Worm (Caenorhabditis elegans) whole organism, late embryonic: ENCODE measurements around the gene sre-16.
A peak's percentile ranks its signal among the peaks of the same experiment; 100 is the strongest.

ENCODE experiments used
- C38D4.7 ChIP-seq: fragments of 200-800 bp; sonication (Bioruptor generic); optimal IDR thresholded peaks from 2 replicates; lab custom pipeline; 2018; ENCODE audit warnings: mild to moderate bottlenecking, missing genetic modification characterization, moderate library complexity, missing compliant biosample characterization
- ama-1 ChIP-seq: fragments of 150-350 bp; optimal IDR thresholded peaks from 2 replicates; lab custom pipeline; 2014
- ceh-14 ChIP-seq: sonication (generic microtip); optimal IDR thresholded peaks from 2 replicates; lab custom pipeline; 2016; ENCODE audit warnings: missing genotype, missing genetic modification characterization, missing compliant biosample characterization
- ceh-18 ChIP-seq: sonication (generic microtip); optimal IDR thresholded peaks from 2 replicates; lab custom pipeline; 2016; ENCODE audit warnings: missing genetic modification characterization, missing compliant biosample characterization
- ceh-19 ChIP-seq: fragments of 200-800 bp; sonication (Bioruptor generic); optimal IDR thresholded peaks from 2 replicates; lab custom pipeline; 2018; ENCODE audit warnings: mild to moderate bottlenecking, missing genetic modification characterization, missing compliant biosample characterization
- ceh-22 ChIP-seq: sonication (generic microtip); optimal IDR thresholded peaks from 2 replicates; lab custom pipeline; 2017; ENCODE audit warnings: missing biosample characterization, missing genetic modification characterization
- ceh-24 ChIP-seq: sonication (generic microtip); optimal IDR thresholded peaks from 2 replicates; lab custom pipeline; 2016; ENCODE audit warnings: mild to moderate bottlenecking, missing genetic modification characterization, missing compliant biosample characterization
- ceh-30 ChIP-seq: fragments of 150-350 bp; optimal IDR thresholded peaks from 2 replicates; lab custom pipeline; 2014; ENCODE audit warnings: missing biosample characterization, missing genetic modification characterization
- ceh-6 ChIP-seq: fragments of 200-800 bp; sonication (Bioruptor generic); optimal IDR thresholded peaks from 2 replicates; lab custom pipeline; 2018; ENCODE audit warnings: mild to moderate bottlenecking, missing genetic modification characterization, missing compliant biosample characterization
- ceh-9 ChIP-seq: sonication (generic microtip); optimal IDR thresholded peaks from 2 replicates; lab custom pipeline; 2016; ENCODE audit warnings: mild to moderate bottlenecking, missing genetic modification characterization, inconsistent platforms, missing compliant biosample characterization
- dmd-4 ChIP-seq: sonication (generic microtip); optimal IDR thresholded peaks from 2 replicates; lab custom pipeline; 2016; ENCODE audit warnings: borderline replicate concordance, missing genetic modification characterization, missing compliant biosample characterization
- elt-2 ChIP-seq: sonication (generic microtip); optimal IDR thresholded peaks from 2 replicates; lab custom pipeline; 2016; ENCODE audit warnings: missing genetic modification reagents, missing genetic modification characterization, missing compliant biosample characterization
- elt-4 ChIP-seq: sonication (generic microtip); optimal IDR thresholded peaks from 2 replicates; lab custom pipeline; 2016; ENCODE audit warnings: missing genetic modification characterization, missing compliant biosample characterization
- eyg-1 ChIP-seq: sonication (generic microtip); optimal IDR thresholded peaks from 2 replicates; lab custom pipeline; 2016; ENCODE audit warnings: missing genotype, missing genetic modification characterization, missing compliant biosample characterization
- fax-1 ChIP-seq: sonication (generic microtip); optimal IDR thresholded peaks from 2 replicates; lab custom pipeline; 2016; ENCODE audit warnings: missing genotype, missing genetic modification characterization, missing compliant biosample characterization
- fkh-6 ChIP-seq: sonication (generic microtip); optimal IDR thresholded peaks from 2 replicates; lab custom pipeline; 2016; ENCODE audit warnings: missing genetic modification characterization, missing compliant biosample characterization
- hlh-15 ChIP-seq: sonication (generic microtip); optimal IDR thresholded peaks from 2 replicates; lab custom pipeline; 2016; ENCODE audit warnings: missing genetic modification characterization, missing compliant biosample characterization
- hlh-30 ChIP-seq: sonication (generic microtip); optimal IDR thresholded peaks from 2 replicates; lab custom pipeline; 2017; ENCODE audit warnings: antibody characterized with exemption, missing genetic modification characterization, missing compliant biosample characterization; ENCODE audit not compliant: insufficient read depth
- hlh-8 ChIP-seq: sonication (generic microtip); optimal IDR thresholded peaks from 2 replicates; lab custom pipeline; 2016; ENCODE audit warnings: missing genotype, missing genetic modification characterization, missing compliant biosample characterization
- lim-6 ChIP-seq: sonication (generic microtip); optimal IDR thresholded peaks from 2 replicates; lab custom pipeline; 2016; ENCODE audit warnings: missing genetic modification characterization, missing compliant biosample characterization
- mec-3 ChIP-seq: sonication (generic microtip); optimal IDR thresholded peaks from 2 replicates; lab custom pipeline; 2016; ENCODE audit warnings: borderline replicate concordance, missing genetic modification characterization, missing compliant biosample characterization
- nfya-1 ChIP-seq: sonication (generic microtip); optimal IDR thresholded peaks from 2 replicates; lab custom pipeline; 2017; ENCODE audit warnings: missing genetic modification characterization, mild to moderate bottlenecking, missing compliant biosample characterization, antibody characterized with exemption, moderate library complexity
- nhr-11 ChIP-seq: fragments of 150-350 bp; optimal IDR thresholded peaks from 2 replicates; lab custom pipeline; 2014; ENCODE audit warnings: missing biosample characterization, missing genetic modification characterization
- npax-4 ChIP-seq: sonication (generic microtip); optimal IDR thresholded peaks from 2 replicates; lab custom pipeline; 2016; ENCODE audit warnings: missing genetic modification characterization, missing compliant biosample characterization
- odd-2 ChIP-seq: sonication (generic microtip); optimal IDR thresholded peaks from 2 replicates; lab custom pipeline; 2017; ENCODE audit warnings: antibody characterized with exemption, mild to moderate bottlenecking, missing genetic modification characterization, missing compliant biosample characterization
- pag-3 ChIP-seq: sonication (generic microtip); optimal IDR thresholded peaks from 2 replicates; lab custom pipeline; 2016; ENCODE audit warnings: missing compliant biosample characterization, missing genetic modification characterization, borderline replicate concordance
- pax-1 ChIP-seq: fragments of 150-350 bp; optimal IDR thresholded peaks from 2 replicates; lab custom pipeline; 2014; ENCODE audit warnings: missing biosample characterization, missing genetic modification characterization
- pros-1 ChIP-seq: fragments of 150-350 bp; optimal IDR thresholded peaks from 2 replicates; lab custom pipeline; 2014; ENCODE audit warnings: missing biosample characterization, missing genetic modification reagents, missing genetic modification characterization
- rnt-1 ChIP-seq: sonication (generic microtip); optimal IDR thresholded peaks from 2 replicates; lab custom pipeline; 2016; ENCODE audit warnings: missing genetic modification characterization, missing compliant biosample characterization
- sdc-2 ChIP-seq: sonication (generic microtip); optimal IDR thresholded peaks from 2 replicates; lab custom pipeline; 2016; ENCODE audit warnings: missing genotype, missing genetic modification characterization, missing compliant biosample characterization
- sox-4 ChIP-seq: sonication (generic microtip); optimal IDR thresholded peaks from 2 replicates; lab custom pipeline; 2017; ENCODE audit warnings: mild to moderate bottlenecking, missing genetic modification characterization, inconsistent platforms, missing compliant biosample characterization
- syd-9 ChIP-seq: sonication (generic microtip); optimal IDR thresholded peaks from 2 replicates; lab custom pipeline; 2016; ENCODE audit warnings: mild to moderate bottlenecking, missing genetic modification characterization, moderate library complexity, missing compliant biosample characterization
- tbx-2 ChIP-seq: sonication (generic microtip); optimal IDR thresholded peaks from 2 replicates; lab custom pipeline; 2016; ENCODE audit warnings: missing genetic modification characterization, missing compliant biosample characterization
- tbx-7 ChIP-seq: sonication (generic microtip); optimal IDR thresholded peaks from 2 replicates; lab custom pipeline; 2016; ENCODE audit warnings: missing genotype, missing genetic modification characterization, missing compliant biosample characterization
- ttx-3 ChIP-seq: sonication (generic microtip); optimal IDR thresholded peaks from 2 replicates; lab custom pipeline; 2016; ENCODE audit warnings: missing genetic modification reagents, missing genetic modification characterization, missing compliant biosample characterization
- unc-3 ChIP-seq, 2 experiments: fragments of 200-800 bp in 1 of 2; sonication (Bioruptor generic) in 1 of 2; sonication (generic microtip) in 1 of 2; conservative IDR thresholded peaks in 1 of 2; optimal IDR thresholded peaks in 1 of 2; 2 replicates each; pipeline versions ENCODE4 v1.3.6 to Lab custom; 2016 to 2022; ENCODE audit warnings: missing compliant biosample characterization in 2 of 2, missing genetic modification characterization in 2 of 2, missing genetic modification reagents in 1 of 2
- unc-42 ChIP-seq: sonication (generic microtip); optimal IDR thresholded peaks from 2 replicates; lab custom pipeline; 2016; ENCODE audit warnings: missing genotype, missing genetic modification characterization, missing compliant biosample characterization
- unc-55 ChIP-seq: sonication (generic microtip); optimal IDR thresholded peaks from 2 replicates; lab custom pipeline; 2017; ENCODE audit warnings: missing biosample characterization, missing genetic modification reagents, missing genetic modification characterization
- unc-86 ChIP-seq: sonication (generic microtip); optimal IDR thresholded peaks from 2 replicates; lab custom pipeline; 2016; ENCODE audit warnings: missing genetic modification characterization, missing compliant biosample characterization
- zip-5 ChIP-seq: sonication (generic microtip); optimal IDR thresholded peaks from 2 replicates; lab custom pipeline; 2016; ENCODE audit warnings: missing genetic modification characterization, missing compliant biosample characterization
- ztf-16 ChIP-seq: sonication (generic microtip); optimal IDR thresholded peaks from 2 replicates; lab custom pipeline; 2017; ENCODE audit warnings: missing genetic modification characterization, missing compliant biosample characterization

Gene sre-16

DNA sequence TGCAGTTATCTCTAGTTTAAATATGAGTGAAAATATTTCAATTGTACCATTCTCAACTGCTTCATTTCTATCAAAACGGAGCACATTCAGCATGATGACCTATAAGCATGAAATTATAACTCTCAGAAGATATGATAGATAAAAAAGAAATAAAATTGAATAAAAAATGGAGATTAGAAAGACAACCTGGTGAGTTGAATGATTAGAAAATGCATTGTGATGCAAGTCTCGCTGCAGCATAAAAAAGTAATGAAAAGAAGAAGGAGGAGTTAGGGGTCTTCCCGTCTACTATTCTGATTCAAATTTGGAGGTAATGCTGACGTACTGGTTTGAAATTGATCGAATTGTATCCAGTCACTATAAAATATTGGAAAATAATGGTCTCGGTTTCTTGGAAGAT lies 8.8 kb upstream of the sre-16 start, which contains the start of gene sre-15:
TSS of gene sre-15 (minus strand) at position 101 of the 400 bp plus-strand sequence.
- TF ChIP-seq ama-1 = no peak
- no peak for TF ChIP-seq C38D4.7

DNA sequence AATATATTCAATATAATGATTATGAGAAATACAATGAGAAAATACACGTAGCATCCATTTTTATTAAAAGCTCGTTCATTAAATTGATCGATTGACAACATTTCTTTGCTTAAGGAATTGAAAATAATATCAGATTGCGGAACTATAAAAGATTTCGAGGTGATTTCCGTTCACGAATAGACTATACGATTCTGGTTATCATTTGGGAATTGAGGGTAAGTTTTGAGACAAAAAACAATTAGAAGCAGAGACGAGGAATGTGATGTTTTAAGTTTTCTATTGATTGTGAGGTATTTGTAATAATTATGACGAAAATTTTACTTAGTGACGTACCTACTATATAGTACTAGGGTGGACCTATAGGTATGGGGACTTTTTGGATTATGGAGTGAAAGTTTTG lies 2.9 kb upstream of the sre-16 start, which contains the start of gene sre-19:
TSS of gene sre-19 (minus strand) at position 101 of the 400 bp plus-strand sequence.
- TF ChIP-seq ceh-6 (GFP tag; lab: Kevin White, UChicago) (no peak), odd-2 (tag; lab: Kevin White, UChicago) (no peak), hlh-15 (tag; lab: Kevin White, UChicago) (no peak), lim-6 (tag; lab: Kevin White, UChicago) (no peak), C38D4.7 (no peak), ceh-22 (no peak), sdc-2 (no peak), unc-55 (GFP tag; lab: Kevin White, UChicago) (no peak), ceh-30 (no peak), ceh-14 (no peak), nhr-11 (tag; lab: Kevin White, UChicago) (no peak), ceh-9 (no peak), ttx-3 (tag; lab: Kevin White, UChicago) (no peak), hlh-30 (no peak), dmd-4 (tag; lab: Kevin White, UChicago) (no peak), elt-2 (tag; lab: Kevin White, UChicago) (no peak), fkh-6 (tag; lab: Kevin White, UChicago) (no peak)

DNA sequence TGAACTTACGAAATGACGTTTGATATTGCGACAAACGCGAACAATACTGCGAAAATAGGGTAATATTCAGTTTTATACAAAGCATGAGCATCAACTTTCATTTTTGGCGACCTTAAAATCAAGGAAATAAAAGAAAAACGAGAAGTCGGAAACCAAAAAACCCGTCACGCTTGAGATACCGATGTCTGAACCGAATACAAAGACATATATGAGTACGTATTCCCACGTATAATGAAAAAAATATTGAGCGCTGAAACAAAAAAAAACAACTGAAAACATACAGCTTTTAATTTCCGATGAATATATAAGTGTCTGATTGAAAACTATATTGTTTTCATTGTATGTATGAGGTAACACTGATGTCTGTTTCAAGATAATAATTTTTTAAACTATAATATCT lies 6.2 kb downstream of the sre-16 start, which contains the start of gene sre-18:
TSS of gene sre-18 (minus strand) at position 101 of the 400 bp plus-strand sequence.
- TF ChIP-seq ztf-16 (tag; lab: Kevin White, UChicago) (no peak), unc-42 (tag; lab: Kevin White, UChicago) (no peak), pax-1 (no peak), ceh-19 (GFP tag; lab: Kevin White, UChicago) (no peak), tbx-2 (tag; lab: Kevin White, UChicago) (no peak), ceh-24 (no peak), unc-86 (tag; lab: Kevin White, UChicago) (no peak), sox-4 (tag; lab: Kevin White, UChicago) (no peak), ceh-6 (GFP tag; lab: Kevin White, UChicago) (no peak), dmd-4 (tag; lab: Kevin White, UChicago) (no peak), nfya-1 (no peak), npax-4 (tag; lab: Kevin White, UChicago) (no peak), tbx-7 (tag; lab: Kevin White, UChicago) (no peak)

DNA sequence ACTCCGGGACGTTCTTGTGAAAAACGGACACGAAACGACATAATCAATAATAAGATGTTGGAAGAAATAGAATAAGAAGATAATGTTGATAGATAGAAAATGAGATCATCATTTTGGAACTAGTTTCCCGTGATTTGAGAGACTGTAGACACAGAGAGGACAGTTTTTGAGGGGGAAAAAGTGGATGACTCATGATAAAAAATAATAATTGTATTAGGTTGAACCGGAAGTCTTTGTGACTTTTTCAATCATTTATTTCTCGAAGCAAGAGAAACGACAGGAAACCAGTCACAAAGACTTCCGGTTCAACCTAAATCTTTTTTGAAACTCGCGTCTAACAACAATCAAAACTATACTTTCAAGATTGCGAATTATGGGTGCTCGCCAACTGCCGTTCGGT lies 8.9 kb downstream of the sre-16 start, which contains the start of gene mlt-3:
TSS of gene mlt-3 (minus strand) at position 101 of the 400 bp plus-strand sequence.
- TF ChIP-seq ceh-6 (GFP tag; lab: Kevin White, UChicago) = no peak

DNA sequence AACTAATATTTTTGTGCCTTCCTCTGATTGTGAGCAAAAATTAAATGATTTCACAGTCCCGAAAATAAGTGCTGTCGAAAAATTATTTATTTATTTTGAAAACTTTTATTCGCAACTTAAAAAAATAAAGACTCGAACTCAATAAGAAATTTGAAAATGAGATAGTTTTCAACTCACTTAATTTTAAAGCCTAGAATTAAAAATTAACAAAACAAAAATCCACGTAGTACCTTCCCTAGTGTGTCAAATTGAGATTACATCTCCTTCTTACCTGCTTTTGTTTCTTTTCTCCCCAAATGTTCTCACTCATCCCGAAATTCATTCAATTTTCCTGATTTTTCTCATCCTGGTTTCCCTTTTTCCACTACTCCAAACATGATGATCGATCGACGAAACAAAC lies 16.6 kb downstream of the sre-16 start, which contains the start of gene F35G2.5:
TSS of gene F35G2.5 (plus strand) at position 301 of the 400 bp plus-strand sequence.
- no peak for TF ChIP-seq lim-6 (tag; lab: Kevin White, UChicago)
- no peak for TF ChIP-seq pax-1
- no peak for TF ChIP-seq ceh-24

DNA sequence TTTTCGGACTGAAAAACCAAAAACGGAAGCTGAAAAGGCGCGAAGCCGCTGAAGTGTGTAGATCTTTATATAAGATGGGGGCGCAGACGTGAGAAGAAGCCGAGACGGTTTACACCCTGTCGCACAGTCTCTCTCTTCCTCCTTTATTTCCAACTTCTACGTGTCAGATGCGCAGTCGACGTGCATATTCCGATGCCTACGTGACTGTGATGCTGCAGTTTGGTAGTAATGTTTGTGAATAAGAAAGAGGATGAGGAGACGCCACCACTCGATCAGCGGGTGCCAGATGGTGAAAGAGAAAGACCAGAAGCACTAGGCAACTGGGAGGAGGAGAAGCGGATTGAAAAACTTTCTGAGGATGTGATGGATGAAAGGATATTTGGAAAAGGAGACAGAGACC lies 17.7 kb downstream of the sre-16 start:
- TF ChIP-seq ceh-18 (tag; lab: Kevin White, UChicago) (peak; percentile 1), fkh-6 (tag; lab: Kevin White, UChicago) (no peak)

DNA sequence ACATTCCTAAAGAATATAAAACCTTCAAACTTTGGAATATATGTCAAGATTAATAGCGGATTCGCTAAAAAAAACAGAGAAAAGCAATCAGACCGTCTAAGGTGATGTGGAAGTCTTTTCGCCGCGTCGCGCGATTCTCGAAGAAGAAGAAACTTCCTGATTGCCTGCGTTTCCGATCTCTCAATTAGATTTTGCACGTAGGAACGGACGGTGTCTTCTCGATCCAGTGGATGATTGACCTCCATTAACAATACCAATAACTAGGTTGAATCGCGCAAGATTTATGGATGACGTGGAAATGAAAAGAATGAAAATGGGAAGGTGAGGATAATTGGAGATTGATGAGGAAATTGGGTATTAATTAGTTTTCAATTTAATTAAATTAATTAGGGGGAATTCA lies 18.8 kb downstream of the sre-16 start:
- TF ChIP-seq nfya-1 (no peak), pros-1 (tag; lab: Kevin White, UChicago) (no peak), hlh-30 (no peak), rnt-1 (tag; lab: Kevin White, UChicago) (no peak), pag-3 (tag; lab: Kevin White, UChicago) (no peak), fax-1 (tag; lab: Kevin White, UChicago) (no peak), unc-3 (GFP tag; conservative IDR thresholded peaks at IDR 0.05; lab: Robert Waterston, UW) (no peak), unc-3 (tag; optimal IDR thresholded peaks at IDR 0.05; lab: Kevin White, UChicago) (no peak), ttx-3 (tag; lab: Kevin White, UChicago) (no peak), elt-4 (no peak), hlh-8 (no peak), eyg-1 (tag; lab: Kevin White, UChicago) (no peak), unc-55 (GFP tag; lab: Kevin White, UChicago) (no peak), zip-5 (no peak), syd-9 (tag; lab: Kevin White, UChicago) (no peak), ceh-14 (no peak), mec-3 (tag; lab: Kevin White, UChicago) (no peak)
